Worm (Caenorhabditis elegans): Measurements from ENCODE around the gene tab-1.

DNA sequence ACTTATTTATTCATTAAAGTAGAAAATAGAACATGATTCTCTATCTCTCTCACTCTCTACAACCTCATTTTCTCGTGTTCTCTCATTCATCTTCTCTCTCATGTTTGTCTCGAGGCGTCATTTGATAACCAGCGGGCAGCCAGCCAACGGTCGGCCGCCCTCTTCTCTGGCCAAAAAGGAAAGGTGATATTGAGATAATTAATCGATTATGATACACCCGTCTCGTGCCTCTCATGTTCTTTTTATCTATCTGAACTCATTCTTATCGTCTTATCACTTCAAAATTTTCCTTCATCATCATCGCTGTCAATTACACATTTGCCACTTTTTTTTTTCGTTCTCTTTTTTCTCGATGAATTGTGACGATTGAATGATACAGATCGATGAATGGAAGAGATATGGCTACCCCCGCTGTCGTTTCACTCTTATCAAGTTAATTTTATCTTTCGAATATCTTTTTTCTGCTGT, 39.6 kb downstream of the tab-1 start:
- TF ChIP-seq ref-1 (GFP tag; conservative IDR thresholded peaks at IDR 0.05) (no peak), tab-1 (GFP tag; IDR thresholded peaks at IDR 0.05) (no peak)

Data from whole organism, midembryonic.